Worm (Caenorhabditis elegans) whole organism, late embryonic: ENCODE results near the gene C25H3.14.

Source experiments
- C08G9.2 ChIP-seq: sonication (generic microtip); optimal IDR thresholded peaks from 2 replicates; lab custom pipeline; 2016; ENCODE audit warnings: mild to moderate bottlenecking, missing genetic modification characterization, moderate library complexity, missing compliant biosample characterization
- C38D4.7 ChIP-seq: fragments of 200-800 bp; sonication (Bioruptor generic); optimal IDR thresholded peaks from 2 replicates; lab custom pipeline; 2018; ENCODE audit warnings: mild to moderate bottlenecking, missing genetic modification characterization, moderate library complexity, missing compliant biosample characterization
- F13H6.1 ChIP-seq: sonication (generic microtip); optimal IDR thresholded peaks from 2 replicates; lab custom pipeline; 2016; ENCODE audit warnings: missing genetic modification characterization, missing compliant biosample characterization
- K02D7.2 ChIP-seq: sonication (generic microtip); optimal IDR thresholded peaks from 2 replicates; lab custom pipeline; 2017; ENCODE audit warnings: mild to moderate bottlenecking, missing genetic modification characterization, missing compliant biosample characterization
- ahr-1 ChIP-seq: sonication (generic microtip); optimal IDR thresholded peaks from 2 replicates; lab custom pipeline; 2016; ENCODE audit warnings: missing genetic modification characterization, missing compliant biosample characterization
- ama-1 ChIP-seq: fragments of 150-350 bp; optimal IDR thresholded peaks from 2 replicates; lab custom pipeline; 2014
- ceh-18 ChIP-seq: sonication (generic microtip); optimal IDR thresholded peaks from 2 replicates; lab custom pipeline; 2016; ENCODE audit warnings: missing genetic modification characterization, missing compliant biosample characterization
- ceh-19 ChIP-seq: fragments of 200-800 bp; sonication (Bioruptor generic); optimal IDR thresholded peaks from 2 replicates; lab custom pipeline; 2018; ENCODE audit warnings: mild to moderate bottlenecking, missing genetic modification characterization, missing compliant biosample characterization
- ceh-22 ChIP-seq: sonication (generic microtip); optimal IDR thresholded peaks from 2 replicates; lab custom pipeline; 2017; ENCODE audit warnings: missing biosample characterization, missing genetic modification characterization
- ceh-30 ChIP-seq: fragments of 150-350 bp; optimal IDR thresholded peaks from 2 replicates; lab custom pipeline; 2014; ENCODE audit warnings: missing biosample characterization, missing genetic modification characterization
- ceh-31 ChIP-seq: sonication (generic microtip); optimal IDR thresholded peaks from 2 replicates; lab custom pipeline; 2016; ENCODE audit warnings: missing genetic modification characterization, missing compliant biosample characterization
- ceh-6 ChIP-seq: fragments of 200-800 bp; sonication (Bioruptor generic); optimal IDR thresholded peaks from 2 replicates; lab custom pipeline; 2018; ENCODE audit warnings: mild to moderate bottlenecking, missing genetic modification characterization, missing compliant biosample characterization
- ceh-9 ChIP-seq: sonication (generic microtip); optimal IDR thresholded peaks from 2 replicates; lab custom pipeline; 2016; ENCODE audit warnings: mild to moderate bottlenecking, missing genetic modification characterization, inconsistent platforms, missing compliant biosample characterization
- che-1 ChIP-seq: sonication (generic microtip); optimal IDR thresholded peaks from 2 replicates; lab custom pipeline; 2016; ENCODE audit warnings: mild to moderate bottlenecking, missing genetic modification characterization, missing compliant biosample characterization
- dmd-4 ChIP-seq: sonication (generic microtip); optimal IDR thresholded peaks from 2 replicates; lab custom pipeline; 2016; ENCODE audit warnings: borderline replicate concordance, missing genetic modification characterization, missing compliant biosample characterization
- elt-2 ChIP-seq: sonication (generic microtip); optimal IDR thresholded peaks from 2 replicates; lab custom pipeline; 2016; ENCODE audit warnings: missing genetic modification reagents, missing genetic modification characterization, missing compliant biosample characterization
- elt-4 ChIP-seq: sonication (generic microtip); optimal IDR thresholded peaks from 2 replicates; lab custom pipeline; 2016; ENCODE audit warnings: missing genetic modification characterization, missing compliant biosample characterization
- eyg-1 ChIP-seq: sonication (generic microtip); optimal IDR thresholded peaks from 2 replicates; lab custom pipeline; 2016; ENCODE audit warnings: missing genotype, missing genetic modification characterization, missing compliant biosample characterization
- fax-1 ChIP-seq: sonication (generic microtip); optimal IDR thresholded peaks from 2 replicates; lab custom pipeline; 2016; ENCODE audit warnings: missing genotype, missing genetic modification characterization, missing compliant biosample characterization
- fkh-10 ChIP-seq: fragments of 150-350 bp; optimal IDR thresholded peaks from 2 replicates; lab custom pipeline; 2014; ENCODE audit warnings: missing biosample characterization, missing genetic modification reagents, missing genetic modification characterization
- hlh-15 ChIP-seq: sonication (generic microtip); optimal IDR thresholded peaks from 2 replicates; lab custom pipeline; 2016; ENCODE audit warnings: missing genetic modification characterization, missing compliant biosample characterization
- hlh-30 ChIP-seq: sonication (generic microtip); optimal IDR thresholded peaks from 2 replicates; lab custom pipeline; 2017; ENCODE audit warnings: antibody characterized with exemption, missing genetic modification characterization, missing compliant biosample characterization; ENCODE audit not compliant: insufficient read depth
- hlh-6 ChIP-seq: sonication (generic microtip); optimal IDR thresholded peaks from 2 replicates; lab custom pipeline; 2016; ENCODE audit warnings: missing genotype, missing genetic modification characterization, missing compliant biosample characterization
- hlh-8 ChIP-seq: sonication (generic microtip); optimal IDR thresholded peaks from 2 replicates; lab custom pipeline; 2016; ENCODE audit warnings: missing genotype, missing genetic modification characterization, missing compliant biosample characterization
- nfya-1 ChIP-seq: sonication (generic microtip); optimal IDR thresholded peaks from 2 replicates; lab custom pipeline; 2017; ENCODE audit warnings: missing genetic modification characterization, mild to moderate bottlenecking, missing compliant biosample characterization, antibody characterized with exemption, moderate library complexity
- nhr-11 ChIP-seq: fragments of 150-350 bp; optimal IDR thresholded peaks from 2 replicates; lab custom pipeline; 2014; ENCODE audit warnings: missing biosample characterization, missing genetic modification characterization
- nhr-232 ChIP-seq: sonication (generic microtip); optimal IDR thresholded peaks from 2 replicates; lab custom pipeline; 2016; ENCODE audit warnings: missing genetic modification characterization, missing compliant biosample characterization
- npax-4 ChIP-seq: sonication (generic microtip); optimal IDR thresholded peaks from 2 replicates; lab custom pipeline; 2016; ENCODE audit warnings: missing genetic modification characterization, missing compliant biosample characterization
- odd-2 ChIP-seq: sonication (generic microtip); optimal IDR thresholded peaks from 2 replicates; lab custom pipeline; 2017; ENCODE audit warnings: antibody characterized with exemption, mild to moderate bottlenecking, missing genetic modification characterization, missing compliant biosample characterization
- pag-3 ChIP-seq: sonication (generic microtip); optimal IDR thresholded peaks from 2 replicates; lab custom pipeline; 2016; ENCODE audit warnings: missing compliant biosample characterization, missing genetic modification characterization, borderline replicate concordance
- pha-4 ChIP-seq: fragments of 150-350 bp; optimal IDR thresholded peaks from 2 replicates; lab custom pipeline; 2018; ENCODE audit warnings: missing biosample characterization, missing genetic modification reagents, missing genetic modification characterization
- pqm-1 ChIP-seq: sonication (generic microtip); optimal IDR thresholded peaks from 2 replicates; lab custom pipeline; 2016; ENCODE audit warnings: missing genetic modification characterization, missing compliant biosample characterization
- pros-1 ChIP-seq: fragments of 150-350 bp; optimal IDR thresholded peaks from 2 replicates; lab custom pipeline; 2014; ENCODE audit warnings: missing biosample characterization, missing genetic modification reagents, missing genetic modification characterization
- ref-2 ChIP-seq: sonication (generic microtip); optimal IDR thresholded peaks from 2 replicates; lab custom pipeline; 2016; ENCODE audit warnings: missing genetic modification characterization, missing compliant biosample characterization
- rnt-1 ChIP-seq: sonication (generic microtip); optimal IDR thresholded peaks from 2 replicates; lab custom pipeline; 2016; ENCODE audit warnings: missing genetic modification characterization, missing compliant biosample characterization
- sdc-2 ChIP-seq: sonication (generic microtip); optimal IDR thresholded peaks from 2 replicates; lab custom pipeline; 2016; ENCODE audit warnings: missing genotype, missing genetic modification characterization, missing compliant biosample characterization
- sox-4 ChIP-seq: sonication (generic microtip); optimal IDR thresholded peaks from 2 replicates; lab custom pipeline; 2017; ENCODE audit warnings: mild to moderate bottlenecking, missing genetic modification characterization, inconsistent platforms, missing compliant biosample characterization
- tbx-2 ChIP-seq: sonication (generic microtip); optimal IDR thresholded peaks from 2 replicates; lab custom pipeline; 2016; ENCODE audit warnings: missing genetic modification characterization, missing compliant biosample characterization
- ttx-3 ChIP-seq: sonication (generic microtip); optimal IDR thresholded peaks from 2 replicates; lab custom pipeline; 2016; ENCODE audit warnings: missing genetic modification reagents, missing genetic modification characterization, missing compliant biosample characterization
- unc-3 ChIP-seq, 2 experiments: fragments of 200-800 bp in 1 of 2; sonication (Bioruptor generic) in 1 of 2; sonication (generic microtip) in 1 of 2; conservative IDR thresholded peaks in 1 of 2; optimal IDR thresholded peaks in 1 of 2; 2 replicates each; pipeline versions ENCODE4 v1.3.6 to Lab custom; 2016 to 2022; ENCODE audit warnings: missing compliant biosample characterization in 2 of 2, missing genetic modification characterization in 2 of 2, missing genetic modification reagents in 1 of 2
- unc-42 ChIP-seq: sonication (generic microtip); optimal IDR thresholded peaks from 2 replicates; lab custom pipeline; 2016; ENCODE audit warnings: missing genotype, missing genetic modification characterization, missing compliant biosample characterization
- zip-5 ChIP-seq: sonication (generic microtip); optimal IDR thresholded peaks from 2 replicates; lab custom pipeline; 2016; ENCODE audit warnings: missing genetic modification characterization, missing compliant biosample characterization

The C25H3.14 gene

DNA sequence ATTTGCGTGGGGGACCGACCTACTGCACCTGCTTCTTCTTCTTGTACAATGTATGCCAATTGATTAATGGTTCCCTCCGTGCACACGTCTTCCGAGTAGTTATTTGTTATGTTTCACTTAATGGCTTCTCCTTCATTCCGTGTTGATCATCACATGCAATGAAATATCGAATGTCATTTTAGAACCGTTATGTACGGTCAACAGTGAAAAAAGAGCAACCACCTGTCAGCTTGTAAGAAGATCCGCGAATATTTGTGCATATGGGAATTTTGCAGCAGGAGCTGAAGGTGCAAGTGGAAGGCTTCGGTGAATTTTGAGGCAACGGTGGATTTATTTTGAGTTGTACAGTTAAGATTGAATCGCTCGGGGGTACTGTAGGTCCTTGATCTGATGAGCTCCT, 41.7 kb downstream of the C25H3.14 start:
- no peak for TF ChIP-seq nfya-1 (tag; lab: Kevin White, UChicago)
- no peak for TF ChIP-seq C08G9.2 (tag; lab: Kevin White, UChicago)
- no peak for TF ChIP-seq elt-4 (tag; lab: Kevin White, UChicago)
- no peak for TF ChIP-seq pha-4 (tag; lab: Kevin White, UChicago)
- TF ChIP-seq fax-1: no peak
- TF ChIP-seq npax-4 (tag; lab: Kevin White, UChicago): no peak
- no peak for TF ChIP-seq pqm-1 (tag; lab: Kevin White, UChicago)
- TF ChIP-seq rnt-1 (tag; lab: Kevin White, UChicago): no peak
- TF ChIP-seq ceh-6: no peak

DNA sequence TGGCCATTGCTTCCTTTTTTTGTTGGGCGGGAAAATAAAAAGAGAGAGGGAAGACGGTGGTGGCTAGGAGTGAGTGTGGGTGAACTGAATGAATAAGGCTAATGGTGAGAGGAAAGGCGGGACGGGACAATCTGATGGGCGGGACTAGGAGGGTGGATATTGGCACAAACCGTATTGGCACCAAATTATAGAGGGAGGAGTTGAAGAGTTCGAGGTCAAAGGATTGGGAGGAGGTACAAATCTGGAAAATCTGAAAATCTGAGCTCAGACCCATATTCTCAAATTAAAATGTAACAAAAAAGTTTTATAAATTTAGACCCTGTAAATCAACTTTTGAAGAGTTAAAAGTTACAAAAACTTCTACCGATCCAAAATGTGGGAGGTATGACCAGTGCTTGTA, 43.9 kb downstream of the C25H3.14 start, which contains the start of gene hlh-14:
Gene hlh-14, minus strand, starts transcription at position 101 of the 400 bp plus-strand sequence.
- TF ChIP-seq pqm-1 (tag; lab: Kevin White, UChicago) (no peak), fax-1 (no peak), ahr-1 (no peak), ceh-22 (tag; lab: Kevin White, UChicago) (no peak), dmd-4 (tag; lab: Kevin White, UChicago) (no peak), ttx-3 (tag; lab: Kevin White, UChicago) (no peak), hlh-30 (tag; lab: Kevin White, UChicago) (no peak), ceh-31 (tag; lab: Kevin White, UChicago) (no peak), zip-5 (tag; lab: Kevin White, UChicago) (no peak), hlh-6 (tag; lab: Kevin White, UChicago) (no peak), che-1 (no peak), hlh-15 (tag; lab: Kevin White, UChicago) (no peak), ref-2 (tag; lab: Kevin White, UChicago) (no peak), sdc-2 (tag; lab: Kevin White, UChicago) (no peak), fkh-10 (GFP tag; lab: Kevin White, UChicago) (no peak), pag-3 (tag; lab: Kevin White, UChicago) (no peak)

DNA sequence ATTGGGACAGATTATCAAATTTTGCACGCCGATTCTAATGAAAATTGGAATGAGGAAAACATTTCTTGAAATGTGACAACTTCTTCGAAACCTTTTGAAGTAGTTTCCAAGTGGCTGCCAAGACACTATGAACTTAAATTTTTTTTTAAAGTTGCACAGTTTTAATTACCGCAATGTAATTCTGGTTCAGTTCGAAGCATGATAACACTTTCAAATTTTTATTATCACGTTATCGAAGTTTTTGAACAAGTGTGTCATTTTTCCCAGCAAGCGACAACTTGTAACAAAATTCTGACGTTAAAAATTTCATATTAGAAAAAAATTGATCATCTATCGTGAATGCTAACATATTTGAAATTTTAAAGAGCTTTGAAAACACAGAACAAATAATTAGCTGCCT, 47.9 kb downstream of the C25H3.14 start:
- TF ChIP-seq sox-4 (tag; lab: Kevin White, UChicago) (no peak), C38D4.7 (GFP tag; lab: Kevin White, UChicago) (no peak), eyg-1 (tag; lab: Kevin White, UChicago) (no peak), ceh-30 (tag; lab: Kevin White, UChicago) (no peak)

DNA sequence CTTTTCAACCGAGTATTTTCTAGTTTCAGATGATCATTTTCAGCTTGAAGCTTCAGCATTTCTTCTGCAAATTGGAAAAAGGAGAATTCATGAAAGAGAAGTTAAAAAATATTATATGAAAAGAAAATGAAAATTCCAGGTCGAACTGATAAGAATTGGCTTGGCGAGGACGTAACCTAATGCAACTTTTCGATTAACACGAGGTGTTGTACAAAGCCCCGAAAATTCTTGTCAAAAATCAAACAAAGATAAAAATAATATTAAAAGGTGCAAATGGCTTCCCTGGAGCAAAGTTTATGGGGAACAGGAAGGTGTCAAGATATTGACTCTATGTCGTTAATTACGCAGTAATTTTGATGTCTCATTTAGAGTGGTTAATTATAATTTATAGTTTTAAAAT, 49.4 kb downstream of the C25H3.14 start:
- TF ChIP-seq elt-2 (no peak), ama-1 (no peak), K02D7.2 (tag; lab: Kevin White, UChicago) (no peak), ceh-19 (GFP tag; lab: Kevin White, UChicago) (no peak), unc-3 (GFP tag; conservative IDR thresholded peaks at IDR 0.05; lab: Robert Waterston, UW) (no peak), unc-3 (tag; optimal IDR thresholded peaks at IDR 0.05; lab: Kevin White, UChicago) (no peak), F13H6.1 (tag; lab: Kevin White, UChicago) (no peak), nhr-232 (tag; lab: Kevin White, UChicago) (no peak), pros-1 (tag; lab: Kevin White, UChicago) (no peak), ref-2 (tag; lab: Kevin White, UChicago) (no peak), fkh-10 (GFP tag; lab: Kevin White, UChicago) (no peak), unc-42 (no peak), odd-2 (tag; lab: Kevin White, UChicago) (no peak), hlh-8 (tag; lab: Kevin White, UChicago) (no peak), che-1 (no peak), tbx-2 (tag; lab: Kevin White, UChicago) (no peak), nfya-1 (tag; lab: Kevin White, UChicago) (no peak), ceh-9 (tag; lab: Kevin White, UChicago) (no peak), nhr-11 (tag; lab: Kevin White, UChicago) (no peak), ttx-3 (tag; lab: Kevin White, UChicago) (no peak), ceh-18 (tag; lab: Kevin White, UChicago) (no peak)
- TF ChIP-seq, all 69 proteins: peak for 0
